Fruit fly (Drosophila melanogaster): Measurements from ENCODE around the gene CG9098.

Gene CG9098

DNA sequence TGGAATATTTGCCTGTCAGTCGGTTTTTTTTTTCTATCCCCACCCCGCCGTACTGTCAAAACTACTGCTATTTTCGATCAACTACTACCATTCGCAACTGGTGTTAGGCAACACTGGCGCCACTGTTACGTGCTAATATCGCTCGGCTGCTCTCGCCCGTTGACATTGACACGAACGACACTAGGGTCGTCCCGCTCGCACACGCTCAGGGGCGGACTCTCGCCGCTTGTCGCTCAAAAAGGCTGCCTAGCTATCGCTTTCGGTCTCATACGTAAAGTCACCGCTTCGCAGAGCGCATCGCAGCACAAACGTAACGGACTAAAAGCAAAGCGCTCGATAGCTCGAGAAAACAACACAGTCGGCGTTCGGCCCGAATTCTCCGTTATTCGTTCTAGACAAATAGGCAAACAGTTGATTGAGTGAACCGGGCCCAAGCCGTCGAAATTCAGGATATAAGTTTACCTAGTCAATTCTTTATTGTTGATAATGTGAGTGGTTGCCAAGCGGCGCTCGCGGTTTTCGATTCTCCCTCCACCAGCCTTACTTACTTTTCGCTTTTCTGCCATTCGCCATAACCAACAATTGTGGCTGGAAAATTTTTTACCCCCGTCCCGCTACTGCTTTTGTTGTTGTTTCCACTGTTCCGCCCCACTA lies 29.7 kb downstream of the CG9098 start (continued):
- TF ChIP-seq CG6654 (GFP tag; optimal IDR thresholded peaks at IDR 0.05), result no peak
- peak; percentile 55 for TF ChIP-seq bigmax (GFP tag; optimal IDR thresholded peaks at IDR 0.05)
- TF ChIP-seq CG30403 (GFP tag; optimal IDR thresholded peaks at IDR 0.05), result peak; percentile 19
- peak; percentile 42 for TF ChIP-seq grau (tag; optimal IDR thresholded peaks at IDR 0.05)
- TF ChIP-seq CG13624 (GFP tag; optimal IDR thresholded peaks at IDR 0.05), result peak; percentile 53
- no peak for TF ChIP-seq yki (optimal IDR thresholded peaks at IDR 0.05)
- peak; percentile 38 for TF ChIP-seq CG33557 (GFP tag; optimal IDR thresholded peaks at IDR 0.05)
- TF ChIP-seq CG17612 (GFP tag; IDR thresholded peaks at IDR 0.05), result no peak
- no peak for TF ChIP-seq Neu2 (GFP tag; optimal IDR thresholded peaks at IDR 0.05; ENCODE audit: borderline replicate concordance)
- peak in 1 of 2 experiments; percentile 41 for TF ChIP-seq Eip74EF (GFP tag; optimal IDR thresholded peaks at IDR 0.05)
- no peak for TF ChIP-seq CG6689 (GFP tag; IDR thresholded peaks at IDR 0.05)
- peak; percentile 52 for TF ChIP-seq CG12659 (GFP tag; optimal IDR thresholded peaks at IDR 0.05)
- peak; percentile 33 for TF ChIP-seq CG1233 (GFP tag; optimal IDR thresholded peaks at IDR 0.05)
- peak in 1 of 2 experiments; percentile 14 for TF ChIP-seq chif (GFP tag; optimal IDR thresholded peaks at IDR 0.05)
- peak; percentile 59 for TF ChIP-seq caup (GFP tag; optimal IDR thresholded peaks at IDR 0.05; ENCODE audit: severe bottlenecking)
- no peak for TF ChIP-seq Ssrp (tag; optimal IDR thresholded peaks at IDR 0.05)
- peak; percentile 47 for TF ChIP-seq Fer1 (GFP tag; optimal IDR thresholded peaks at IDR 0.05)
- no peak for TF ChIP-seq C15 (GFP tag; IDR thresholded peaks at IDR 0.05)
- TF ChIP-seq CG10267 (tag; optimal IDR thresholded peaks at IDR 0.05), result peak; percentile 88
- TF ChIP-seq Sry-β (GFP tag; optimal IDR thresholded peaks at IDR 0.05), result no peak
- TF ChIP-seq CG15514 (GFP tag; optimal IDR thresholded peaks at IDR 0.05), result peak; percentile 14
- peak; percentile 60 for TF ChIP-seq CG4328 (GFP tag; optimal IDR thresholded peaks at IDR 0.05)
- no peak for TF ChIP-seq otp (GFP tag; IDR thresholded peaks at IDR 0.05)
- TF ChIP-seq pnt (GFP tag; optimal IDR thresholded peaks at IDR 0.05), result no peak
- TF ChIP-seq chm (GFP tag; IDR thresholded peaks at IDR 0.05), result no peak
- TF ChIP-seq Xbp1 (GFP tag; optimal IDR thresholded peaks at IDR 0.05), result peak; percentile 26
- TF ChIP-seq Dip3 (GFP tag; optimal IDR thresholded peaks at IDR 0.05), result peak; percentile 69
- TF ChIP-seq insv (GFP tag; optimal IDR thresholded peaks at IDR 0.05), result peak in 1 of 2 experiments; percentile 62
- no peak for TF ChIP-seq CG9876 (GFP tag; optimal IDR thresholded peaks at IDR 0.05)
- peak; percentile 31 for TF ChIP-seq CG13424 (tag; optimal IDR thresholded peaks at IDR 0.05)
- no peak for TF ChIP-seq CG12104 (GFP tag; optimal IDR thresholded peaks at IDR 0.05)
- no peak for TF ChIP-seq CG16863 (GFP tag; optimal IDR thresholded peaks at IDR 0.05)
- no peak for TF ChIP-seq cas (GFP tag; IDR thresholded peaks at IDR 0.05)
- TF ChIP-seq CG12219 (GFP tag; optimal IDR thresholded peaks at IDR 0.05), result peak; percentile 0
- no peak for TF ChIP-seq CG6254 (GFP tag; optimal IDR thresholded peaks at IDR 0.05)
- TF ChIP-seq Lim3 (GFP tag; IDR thresholded peaks at IDR 0.05), result no peak
- no peak for TF ChIP-seq CG31388 (GFP tag; optimal IDR thresholded peaks at IDR 0.05)
- TF ChIP-seq CG13296 (GFP tag; optimal IDR thresholded peaks at IDR 0.05), result peak; percentile 52
- no peak for TF ChIP-seq CG42726 (GFP tag; IDR thresholded peaks at IDR 0.05; ENCODE audit: partially characterized antibody)
- no peak for TF ChIP-seq CG15479 (GFP tag; optimal IDR thresholded peaks at IDR 0.05)
- TF ChIP-seq CG7372 (GFP tag; IDR thresholded peaks at IDR 0.05), result no peak
- peak; percentile 35 for TF ChIP-seq CTCF (GFP tag; optimal IDR thresholded peaks at IDR 0.05)
- peak; percentile 29 for TF ChIP-seq ac (GFP tag; optimal IDR thresholded peaks at IDR 0.05)
- no peak for TF ChIP-seq dysf (GFP tag; IDR thresholded peaks at IDR 0.05)
- TF ChIP-seq sr (GFP tag; IDR thresholded peaks at IDR 0.05), result no peak
- TF ChIP-seq CG1602 (GFP tag; optimal IDR thresholded peaks at IDR 0.05), result peak; percentile 2
- TF ChIP-seq CoRest (tag; optimal IDR thresholded peaks at IDR 0.05), result peak; percentile 45
- TF ChIP-seq tna (GFP tag; IDR thresholded peaks at IDR 0.05; ENCODE audit: partially characterized antibody), result no peak
- TF ChIP-seq Nf-YB (GFP tag; optimal IDR thresholded peaks at IDR 0.05), result peak; percentile 50
- TF ChIP-seq D19B (GFP tag; optimal IDR thresholded peaks at IDR 0.05), result no peak

Data from whole organism, embryonic.